Worm (Caenorhabditis elegans): ENCODE measurements around the gene ZK632.4.

Gene ZK632.4

ce11 chrIII:9780665-9781304, 26.5 kb downstream of the ZK632.4 start, which contains the start of gene vha-1 (continued):
- no peak for TF ChIP-seq snpc-3.4 (tag; optimal IDR thresholded peaks at IDR 0.05)
- TF ChIP-seq madf-8 (GFP tag; conservative IDR thresholded peaks at IDR 0.05): no peak
- TF ChIP-seq F52B5.7 (tag; optimal IDR thresholded peaks at IDR 0.05): no peak
- TF ChIP-seq akir-1 (GFP tag; optimal IDR thresholded peaks at IDR 0.05): no peak
- TF ChIP-seq atf-7 (tag; optimal IDR thresholded peaks at IDR 0.05): peak; percentile 8

- TF ChIP-seq madf-3 (GFP tag; IDR thresholded peaks at IDR 0.05) (0 out of 2 replicates have a peak, but pooled peaks have one; percentile 55), hmg-20 (GFP tag; IDR thresholded peaks at IDR 0.05) (no peak)
Observed at ce11 chrIII:9780254-9780653, 27.0 kb downstream of the ZK632.4 start, which contains the start of gene sqv-3. Gene sqv-3, minus strand, starts transcription at chrIII:9780354.

DNA sequence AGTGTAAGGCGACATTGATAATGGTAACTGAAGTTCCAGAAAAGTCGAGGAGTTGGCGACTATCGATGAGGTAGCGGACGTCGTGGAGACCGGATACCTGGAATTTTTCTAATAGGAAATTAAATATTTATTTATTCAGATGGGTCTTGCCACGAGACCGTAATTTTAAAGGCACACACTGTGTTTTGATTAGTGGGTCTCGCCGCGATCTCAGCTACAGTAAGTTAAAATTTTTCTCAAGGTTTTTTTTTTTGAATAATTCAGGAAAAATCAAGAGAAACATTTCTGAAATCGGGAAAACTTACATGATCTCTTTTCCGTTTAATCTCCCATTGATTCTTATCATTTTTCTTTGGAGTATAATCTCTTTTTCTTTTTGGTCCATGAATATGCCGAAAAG, 28.2 kb downstream of the ZK632.4 start:
- TF ChIP-seq dox-1 (GFP tag; IDR thresholded peaks at IDR 0.05) (no peak), nhr-27 (tag; optimal IDR thresholded peaks at IDR 0.05) (no peak), chd-7 (tag; optimal IDR thresholded peaks at IDR 0.05) (no peak), aptf-3 (GFP tag; IDR thresholded peaks at IDR 0.05) (no peak), F33H1.4 (GFP tag; IDR thresholded peaks at IDR 0.05) (peak; percentile 55; the same call in 1 of the 2 replicates), somi-1 (GFP tag; optimal IDR thresholded peaks at IDR 0.05) (no peak), F52B5.7 (tag; optimal IDR thresholded peaks at IDR 0.05) (no peak), madf-3 (GFP tag; IDR thresholded peaks at IDR 0.05) (0 out of 2 replicates have a peak, but pooled peaks have one; percentile 53), xnd-1 (tag; optimal IDR thresholded peaks at IDR 0.05) (peak; percentile 19), hlh-26 (GFP tag; conservative IDR thresholded peaks at IDR 0.05) (no peak), lsl-1 (GFP tag; optimal IDR thresholded peaks at IDR 0.05) (peak; percentile 52), attf-6 (GFP tag; IDR thresholded peaks at IDR 0.05) (no peak), madf-10 (tag; optimal IDR thresholded peaks at IDR 0.05) (no peak), K12H6.12 (tag; optimal IDR thresholded peaks at IDR 0.05) (no peak), ztf-28 (GFP tag; IDR thresholded peaks at IDR 0.05) (no peak), egl-18 (GFP tag; IDR thresholded peaks at IDR 0.05) (no peak), Y67H2A.10 (GFP tag; conservative IDR thresholded peaks at IDR 0.05) (no peak)

DNA sequence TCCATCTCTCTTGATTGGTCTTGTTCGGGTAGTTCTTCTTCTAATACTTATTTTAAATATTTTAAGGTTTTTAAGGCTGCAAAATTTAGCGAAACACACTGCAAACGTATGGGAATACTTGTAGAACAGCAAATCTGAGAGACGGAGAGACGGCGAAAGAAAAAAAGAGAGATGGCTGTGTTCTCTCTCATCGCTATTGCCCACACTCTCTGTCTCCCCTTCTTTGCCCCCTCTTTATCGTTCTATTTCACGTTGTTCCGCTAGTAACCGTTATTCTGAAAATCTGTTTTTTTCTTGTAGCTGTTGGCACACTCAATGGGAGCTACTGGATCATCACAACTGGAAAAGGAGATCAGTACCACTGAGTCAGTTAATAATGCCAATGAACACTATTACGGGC, 30.9 kb downstream of the ZK632.4 start, which contains the start of gene usp-46:
usp-46 (plus strand) TSS at position 301 of the 400 bp plus-strand sequence.
- TF ChIP-seq him-1 (tag; optimal IDR thresholded peaks at IDR 0.05): no peak
- TF ChIP-seq hmg-1.2 (GFP tag; IDR thresholded peaks at IDR 0.05): peak; percentile 29; the same call in 1 of the 2 replicates

DNA sequence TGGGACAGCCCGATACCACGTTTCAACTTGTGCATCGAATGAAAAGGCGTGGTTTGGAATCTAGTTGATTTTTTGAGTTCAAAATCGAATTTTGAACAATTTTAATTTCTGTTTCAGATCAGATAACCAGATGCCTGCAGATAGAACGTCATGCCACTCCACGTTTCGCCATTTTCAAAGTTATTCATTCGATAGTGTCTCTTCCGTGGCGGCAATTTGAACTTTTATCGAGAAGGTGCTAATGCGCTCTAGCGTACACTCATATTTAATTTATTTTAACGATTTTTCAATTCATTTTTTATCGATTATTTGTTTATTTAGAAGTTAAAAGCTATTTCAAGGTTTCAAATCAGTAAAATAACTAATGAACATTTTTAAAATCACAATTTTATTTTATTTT, 31.3 kb downstream of the ZK632.4 start:
- TF ChIP-seq ztf-6 (GFP tag; IDR thresholded peaks at IDR 0.05) (no peak), efl-1 (GFP tag; optimal IDR thresholded peaks at IDR 0.05) (peak; percentile 86), dpl-1 (GFP tag; optimal IDR thresholded peaks at IDR 0.05) (peak; percentile 38), madf-6 (GFP tag; IDR thresholded peaks at IDR 0.05) (0 out of 2 replicates have a peak, but pooled peaks have one; percentile 13), sea-2 (GFP tag; IDR thresholded peaks at IDR 0.05) (no peak), ceh-91 (GFP tag; IDR thresholded peaks at IDR 0.05) (0 out of 2 replicates have a peak, but pooled peaks have one; percentile 14), snpc-4 (GFP tag; optimal IDR thresholded peaks at IDR 0.05) (no peak), snpc-4 (tag; optimal IDR thresholded peaks at IDR 0.05) (no peak), lin-40 (tag; optimal IDR thresholded peaks at IDR 0.05) (no peak), F33H1.4 (GFP tag; IDR thresholded peaks at IDR 0.05) (0 out of 2 replicates have a peak, but pooled peaks have one; percentile 36), him-1 (tag; optimal IDR thresholded peaks at IDR 0.05) (peak; percentile 40), lin-54 (GFP tag; optimal IDR thresholded peaks at IDR 0.05) (peak; percentile 87), lsl-1 (GFP tag; optimal IDR thresholded peaks at IDR 0.05) (peak; percentile 42), mcd-1 (GFP tag; IDR thresholded peaks at IDR 0.05) (peak; percentile 59; the same call in 1 of the 2 replicates), xnd-1 (tag; optimal IDR thresholded peaks at IDR 0.05) (no peak), die-1 (tag; optimal IDR thresholded peaks at IDR 0.05) (no peak), gei-17 (GFP tag; optimal IDR thresholded peaks at IDR 0.05) (no peak), aptf-2 (GFP tag; conservative IDR thresholded peaks at IDR 0.05) (no peak), rcor-1 (GFP tag; IDR thresholded peaks at IDR 0.05) (no peak), lin-35 (GFP tag; optimal IDR thresholded peaks at IDR 0.05) (peak in 1 of 3 experiments; percentile 38), ceh-100 (GFP tag; IDR thresholded peaks at IDR 0.05) (peak; percentile 94)

Data from whole organism, young adult.